Worm (Caenorhabditis elegans) whole organism, L4/young adult: ENCODE results near the gene srw-44.

Experiments used
- W03F9.2 ChIP-seq: fragments of 150-350 bp; optimal IDR thresholded peaks from 2 replicates; lab custom pipeline; 2014; ENCODE audit warnings: missing biosample characterization, missing genetic modification characterization
- dao-5 ChIP-seq: sonication (generic microtip); optimal IDR thresholded peaks from 2 replicates; lab custom pipeline; 2016; ENCODE audit warnings: missing genotype, missing genetic modification characterization, moderate library complexity, missing compliant biosample characterization

DNA sequence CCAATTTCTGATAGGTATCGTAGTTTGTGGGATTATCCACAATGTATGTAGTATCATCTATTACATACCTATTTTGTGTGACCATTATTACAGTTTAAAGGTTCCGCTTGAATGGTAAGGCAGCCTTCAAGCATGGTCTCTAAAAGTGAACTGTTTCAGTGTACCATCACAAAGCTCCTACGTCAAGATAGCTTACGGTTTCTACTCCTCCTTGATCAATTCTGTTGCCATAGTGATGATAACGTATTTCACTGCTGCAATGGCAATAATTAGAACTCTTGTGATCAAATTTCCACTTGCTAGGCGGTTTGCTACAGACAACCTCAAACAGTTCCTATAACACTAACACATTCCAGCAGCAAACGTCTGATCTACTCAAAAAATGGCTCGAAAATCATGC lies 3.3 kb downstream of the srw-44 start:
- TF ChIP-seq dao-5 (tag; lab: Kevin White, UChicago): no peak
- TF ChIP-seq W03F9.2 (tag; lab: Kevin White, UChicago): no peak
